Worm (Caenorhabditis elegans): Measurements from ENCODE around the gene W03C9.5.

W03C9.5 gene

ce11 chrII:11973632-11974031, 6.3 kb upstream of the W03C9.5 start, which contains the start of gene acbp-6:
Gene acbp-6 (minus strand): TSS chrII:11973732.
- no peak for TF ChIP-seq unc-62 (GFP tag; optimal IDR thresholded peaks at IDR 0.05)

- TF ChIP-seq unc-62 (GFP tag; optimal IDR thresholded peaks at IDR 0.05), result no peak
Measured at ce11 chrII:11972266-11972665, 4.9 kb upstream of the W03C9.5 start.

ce11 chrII:11971009-11971636, 3.8 kb upstream of the W03C9.5 start:
- no peak for TF ChIP-seq unc-62 (GFP tag; optimal IDR thresholded peaks at IDR 0.05)

- TF ChIP-seq unc-62 (GFP tag; optimal IDR thresholded peaks at IDR 0.05), result no peak
Measured at ce11 chrII:11969033-11969432, 1.7 kb upstream of the W03C9.5 start.

DNA sequence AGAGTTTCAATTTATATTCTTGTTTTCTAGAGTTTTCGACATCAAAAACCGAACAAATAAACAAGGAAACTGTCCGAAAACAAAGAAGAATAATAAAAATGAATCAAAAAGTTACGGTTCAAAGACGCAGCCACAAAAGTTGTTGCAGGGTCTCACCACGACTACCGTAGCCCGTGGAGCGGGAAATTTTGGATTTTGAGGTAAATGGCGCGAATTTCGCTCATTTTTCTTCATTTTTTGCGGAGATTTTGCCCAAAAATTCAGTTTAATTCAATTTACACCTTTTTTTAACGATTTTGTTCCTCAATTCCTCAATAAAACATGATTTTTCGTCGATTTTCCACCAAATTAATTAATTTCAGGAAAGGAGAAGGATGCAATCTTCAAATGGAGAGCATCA, 931 bp upstream of the W03C9.5 start, which contains the start of gene mex-1:
Gene mex-1, plus strand, starts transcription at position 363 of the 400 bp plus-strand sequence.
- TF ChIP-seq unc-62 (GFP tag; optimal IDR thresholded peaks at IDR 0.05), result no peak

- TF ChIP-seq unc-62 (GFP tag; optimal IDR thresholded peaks at IDR 0.05), result no peak
Measured at ce11 chrII:11966602-11967001, 742 bp downstream of the W03C9.5 start, which contains the start of gene rab-7. Gene rab-7 (minus strand): TSS chrII:11966931.

DNA sequence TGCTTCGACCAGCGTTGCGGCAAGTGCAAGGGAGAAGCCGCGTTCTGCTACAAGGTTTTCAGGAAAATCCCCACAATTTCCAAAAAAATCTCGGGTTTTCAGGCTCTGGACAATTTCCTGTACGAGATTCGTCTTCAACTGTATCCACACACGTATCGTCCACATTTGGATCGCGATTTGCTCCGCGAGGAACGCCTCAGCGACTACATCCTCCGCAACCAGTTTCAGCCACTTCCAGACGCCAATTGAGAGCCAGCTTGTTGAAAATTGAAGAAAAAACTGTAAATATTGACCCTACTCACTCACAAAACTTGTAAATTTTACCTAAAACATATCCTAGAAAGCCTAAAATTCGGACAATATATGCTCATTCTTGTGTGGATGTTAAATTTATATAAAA, 2.5 kb downstream of the W03C9.5 start:
- no peak for TF ChIP-seq unc-62 (GFP tag; optimal IDR thresholded peaks at IDR 0.05)

ce11 chrII:11963132-11963630, 4.2 kb downstream of the W03C9.5 start:
- no peak for TF ChIP-seq unc-62 (GFP tag; optimal IDR thresholded peaks at IDR 0.05)

- no peak for TF ChIP-seq unc-62 (GFP tag; optimal IDR thresholded peaks at IDR 0.05)
Measured at ce11 chrII:11962083-11962482, 5.3 kb downstream of the W03C9.5 start, which contains the start of the genes W03C9.1 and W03C9.2. Gene W03C9.1 (minus strand): TSS chrII:11962128. Gene W03C9.2 (plus strand): TSS chrII:11962368.

- no peak for TF ChIP-seq unc-62 (GFP tag; optimal IDR thresholded peaks at IDR 0.05)
Measured at ce11 chrII:11960596-11961217, 6.6 kb downstream of the W03C9.5 start.

- TF ChIP-seq unc-62 (GFP tag; optimal IDR thresholded peaks at IDR 0.05), result no peak
Measured at ce11 chrII:11958793-11959574, 8.4 kb downstream of the W03C9.5 start.

DNA sequence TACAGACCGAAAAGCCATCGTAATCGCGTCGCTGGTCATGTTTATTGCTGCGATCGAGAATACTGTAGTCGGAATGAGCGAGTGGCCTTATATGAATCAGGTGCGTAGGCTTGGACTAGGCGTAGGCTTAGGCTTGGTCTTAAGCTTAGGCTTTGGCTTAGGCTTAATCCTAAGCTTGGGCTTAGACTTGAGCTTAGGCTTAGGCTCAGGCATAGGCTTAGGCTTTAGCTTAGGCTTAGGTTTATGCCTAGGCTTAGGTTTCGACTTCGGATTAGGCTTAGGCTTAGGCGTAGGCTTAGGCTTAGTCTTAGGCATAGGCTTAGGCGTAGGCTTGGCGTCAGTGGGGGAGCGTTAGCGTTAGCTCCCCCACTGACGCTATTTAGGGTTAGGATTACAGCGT, 12.5 kb downstream of the W03C9.5 start:
- no peak for TF ChIP-seq unc-62 (GFP tag; optimal IDR thresholded peaks at IDR 0.05)

- TF ChIP-seq unc-62 (GFP tag; optimal IDR thresholded peaks at IDR 0.05), result no peak
Measured at ce11 chrII:11954208-11954607, 13.1 kb downstream of the W03C9.5 start, which contains the start of gene W03C9.6. Gene W03C9.6 (plus strand): TSS chrII:11954508.

- TF ChIP-seq unc-62 (GFP tag; optimal IDR thresholded peaks at IDR 0.05), result no peak
Measured at ce11 chrII:11952963-11953362, 14.4 kb downstream of the W03C9.5 start.

DNA sequence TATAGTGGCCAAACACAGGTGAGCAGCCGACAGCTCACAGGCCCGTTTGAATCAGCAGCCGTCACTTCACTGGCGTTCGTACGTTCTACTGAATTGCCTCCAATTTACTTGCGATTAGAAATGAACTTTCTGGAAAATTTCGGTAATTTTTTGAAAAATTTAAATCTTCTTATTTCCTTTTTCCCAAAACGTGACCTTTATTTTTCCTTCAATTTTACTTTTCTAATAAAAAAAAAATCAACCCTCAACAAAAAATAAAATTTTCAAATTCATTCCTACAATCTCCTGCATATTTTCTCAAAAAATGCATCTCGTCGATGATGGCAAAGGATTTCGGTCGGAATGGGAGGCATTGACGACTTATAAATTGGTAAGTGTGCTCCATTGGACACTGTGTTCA, 18.9 kb downstream of the W03C9.5 start, which contains the start of gene W03C9.8:
Gene W03C9.8, plus strand, starts transcription at position 301 of the 400 bp plus-strand sequence.
- no peak for TF ChIP-seq unc-62 (GFP tag; optimal IDR thresholded peaks at IDR 0.05)

DNA sequence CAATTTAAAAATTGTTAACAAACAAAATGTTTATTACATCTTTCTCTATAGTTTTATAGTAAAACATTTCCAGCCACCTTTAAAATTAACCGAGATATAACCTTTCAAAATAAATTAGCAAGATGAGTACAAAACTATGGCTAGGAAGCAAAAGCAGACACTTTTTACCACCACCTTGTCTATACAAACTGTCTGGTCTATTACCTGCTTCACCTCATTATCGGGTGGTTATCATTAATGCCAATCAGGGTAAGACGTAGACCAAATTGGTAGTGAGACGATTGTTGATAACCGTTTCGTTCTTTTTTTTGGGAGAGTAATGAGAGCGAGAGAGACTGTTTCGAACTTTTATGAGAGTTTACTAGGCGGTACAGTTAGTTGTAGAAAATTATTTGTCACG, 31.0 kb downstream of the W03C9.5 start:
- TF ChIP-seq unc-62 (GFP tag; optimal IDR thresholded peaks at IDR 0.05), result no peak
